Fruit fly (Drosophila melanogaster): Measurements from ENCODE around the gene CG6937.

dm6 chr3R:22598759-22599158 lies 14.2 kb downstream of the CG6937 start:
- TF ChIP-seq usp (GFP tag; optimal IDR thresholded peaks at IDR 0.05) (no peak), Dll (optimal IDR thresholded peaks at IDR 0.05) (no peak)

Data from whole organism.